Worm (Caenorhabditis elegans) whole organism, mixed stage, embryonic: ENCODE results near the gene nlp-18.

Experiments used
- M03D4.4 ChIP-seq: sonication (generic microtip); optimal IDR thresholded peaks from 2 replicates; lab custom pipeline; 2017; ENCODE audit warnings: mild to moderate bottlenecking, missing genetic modification characterization, missing compliant biosample characterization
- bed-3 ChIP-seq: fragments of 200-800 bp; sonication (Bioruptor generic); optimal IDR thresholded peaks from 3 replicates; lab custom pipeline; 2018; ENCODE audit warnings: mild to moderate bottlenecking, missing genetic modification characterization, moderate library complexity, missing compliant biosample characterization
- blmp-1 ChIP-seq: fragments of 150-350 bp; optimal IDR thresholded peaks from 2 replicates; lab custom pipeline; 2014; ENCODE audit warnings: missing biosample characterization, missing genetic modification characterization
- ceh-39 ChIP-seq: fragments of 150-350 bp; optimal IDR thresholded peaks from 2 replicates; lab custom pipeline; 2014; ENCODE audit warnings: missing biosample characterization, missing genetic modification characterization
- ceh-43 ChIP-seq: fragments of 200-800 bp; sonication (Bioruptor generic); optimal IDR thresholded peaks from 2 replicates; lab custom pipeline; 2018; ENCODE audit warnings: mild to moderate bottlenecking, missing genetic modification characterization, moderate library complexity, missing compliant biosample characterization
- ceh-83 ChIP-seq: fragments of 200-800 bp; sonication (Bioruptor generic); optimal IDR thresholded peaks from 2 replicates; lab custom pipeline; 2018; ENCODE audit warnings: mild to moderate bottlenecking, missing genetic modification characterization, missing compliant biosample characterization
- ces-1 ChIP-seq: fragments of 150-350 bp; optimal IDR thresholded peaks from 2 replicates; lab custom pipeline; 2014; ENCODE audit warnings: missing biosample characterization, missing genetic modification reagents, missing genetic modification characterization
- cnd-1 ChIP-seq: fragments of 200-800 bp; sonication (Bioruptor generic); optimal IDR thresholded peaks from 2 replicates; lab custom pipeline; 2018; ENCODE audit warnings: mild to moderate bottlenecking, missing genetic modification characterization, missing compliant biosample characterization
- drap-1 ChIP-seq: fragments of 200-800 bp; sonication (Bioruptor generic); optimal IDR thresholded peaks from 3 replicates; lab custom pipeline; 2018; ENCODE audit warnings: mild to moderate bottlenecking, missing genetic modification characterization, missing compliant biosample characterization
- elt-1 ChIP-seq: sonication (generic microtip); optimal IDR thresholded peaks from 2 replicates; lab custom pipeline; 2017; ENCODE audit warnings: missing genetic modification characterization, mild to moderate bottlenecking, missing compliant biosample characterization, antibody characterized with exemption, moderate library complexity, borderline replicate concordance; ENCODE audit not compliant: insufficient read depth
- elt-3 ChIP-seq: fragments of 150-350 bp; optimal IDR thresholded peaks from 2 replicates; lab custom pipeline; 2014; ENCODE audit warnings: missing biosample characterization, missing genetic modification characterization
- flh-1 ChIP-seq: fragments of 200-800 bp; sonication (Bioruptor generic); optimal IDR thresholded peaks from 2 replicates; lab custom pipeline; 2018; ENCODE audit warnings: mild to moderate bottlenecking, missing genetic modification characterization, moderate library complexity, missing compliant biosample characterization
- ham-2 ChIP-seq: fragments of 200-800 bp; sonication (Bioruptor generic); optimal IDR thresholded peaks from 2 replicates; lab custom pipeline; 2018; ENCODE audit warnings: mild to moderate bottlenecking, missing genetic modification characterization, missing compliant biosample characterization
- hlh-1 ChIP-seq: fragments of 150-350 bp; optimal IDR thresholded peaks from 2 replicates; lab custom pipeline; 2014; ENCODE audit warnings: missing biosample characterization, missing genetic modification reagents, missing genetic modification characterization
- lin-13 ChIP-seq: fragments of 150-350 bp; optimal IDR thresholded peaks from 2 replicates; lab custom pipeline; 2014; ENCODE audit warnings: missing biosample characterization, missing genetic modification characterization
- lin-32 ChIP-seq: fragments of 200-800 bp; sonication (Bioruptor generic); optimal IDR thresholded peaks from 2 replicates; lab custom pipeline; 2018; ENCODE audit warnings: mild to moderate bottlenecking, missing genetic modification characterization, missing compliant biosample characterization
- lsy-2 ChIP-seq: fragments of 150-350 bp; optimal IDR thresholded peaks from 2 replicates; lab custom pipeline; 2014; ENCODE audit warnings: missing biosample characterization, missing genetic modification characterization
- mab-5 ChIP-seq: fragments of 150-350 bp; optimal IDR thresholded peaks from 2 replicates; lab custom pipeline; 2014; ENCODE audit warnings: missing biosample characterization, missing genetic modification characterization
- mls-2 ChIP-seq: sonication (generic microtip); optimal IDR thresholded peaks from 2 replicates; lab custom pipeline; 2016; ENCODE audit warnings: mild to moderate bottlenecking, missing genetic modification characterization, moderate library complexity, missing compliant biosample characterization
- nhr-12 ChIP-seq: fragments of 150-350 bp; optimal IDR thresholded peaks from 2 replicates; lab custom pipeline; 2014; ENCODE audit warnings: missing biosample characterization, missing genetic modification characterization
- nhr-237 ChIP-seq: fragments of 150-350 bp; optimal IDR thresholded peaks from 2 replicates; lab custom pipeline; 2014; ENCODE audit warnings: missing biosample characterization, missing genetic modification characterization
- nhr-28 ChIP-seq: fragments of 150-350 bp; optimal IDR thresholded peaks from 2 replicates; lab custom pipeline; 2014; ENCODE audit warnings: missing biosample characterization, missing genetic modification characterization
- nhr-76 ChIP-seq: sonication (generic microtip); optimal IDR thresholded peaks from 2 replicates; lab custom pipeline; 2017; ENCODE audit warnings: missing biosample characterization, missing genetic modification characterization
- pha-4 ChIP-seq: fragments of 150-350 bp; optimal IDR thresholded peaks from 2 replicates; lab custom pipeline; 2018; ENCODE audit warnings: missing biosample characterization, missing genetic modification reagents, missing genetic modification characterization
- sem-2 ChIP-seq: fragments of 200-800 bp; sonication (Bioruptor generic); optimal IDR thresholded peaks from 2 replicates; lab custom pipeline; 2018; ENCODE audit warnings: mild to moderate bottlenecking, missing genetic modification characterization, missing compliant biosample characterization
- snpc-4 ChIP-seq: fragments of 150-350 bp; optimal IDR thresholded peaks from 2 replicates; lab custom pipeline; 2014; ENCODE audit warnings: missing biosample characterization, missing genetic modification characterization
- sptf-1 ChIP-seq: sonication (generic microtip); optimal IDR thresholded peaks from 2 replicates; lab custom pipeline; 2017; ENCODE audit warnings: mild to moderate bottlenecking, missing genetic modification characterization, moderate library complexity, missing compliant biosample characterization
- unc-39 ChIP-seq: fragments of 150-350 bp; optimal IDR thresholded peaks from 2 replicates; lab custom pipeline; 2014; ENCODE audit warnings: missing biosample characterization, missing genetic modification characterization
- unc-62 ChIP-seq: fragments of 150-350 bp; optimal IDR thresholded peaks from 2 replicates; lab custom pipeline; 2014; ENCODE audit warnings: missing biosample characterization, missing genetic modification reagents, missing genetic modification characterization
- ztf-11 ChIP-seq: fragments of 150-350 bp; optimal IDR thresholded peaks from 2 replicates; lab custom pipeline; 2014; ENCODE audit warnings: missing biosample characterization, missing genetic modification characterization

The nlp-18 gene

ce11 chrII:11016435-11016834 lies 13.8 kb downstream of the nlp-18 start:
- no peak for TF ChIP-seq ham-2 (GFP tag; lab: Kevin White, UChicago)

ce11 chrII:11015734-11016133 lies 14.5 kb downstream of the nlp-18 start:
- TF ChIP-seq ham-2 (GFP tag; lab: Kevin White, UChicago) = no peak
- TF ChIP-seq M03D4.4 = no peak

- TF ChIP-seq unc-62 (GFP tag; lab: Kevin White, UChicago) (no peak), ceh-39 (no peak), ceh-43 (GFP tag; lab: Kevin White, UChicago) (no peak), pha-4 (tag; lab: Kevin White, UChicago) (no peak), bed-3 (GFP tag; lab: Kevin White, UChicago) (no peak), sptf-1 (tag; lab: Kevin White, UChicago) (no peak), blmp-1 (tag; lab: Kevin White, UChicago) (no peak), unc-39 (tag; lab: Kevin White, UChicago) (no peak), elt-1 (no peak), M03D4.4 (no peak), hlh-1 (tag; lab: Kevin White, UChicago) (no peak), ham-2 (GFP tag; lab: Kevin White, UChicago) (no peak), sem-2 (GFP tag; lab: Kevin White, UChicago) (no peak), ztf-11 (no peak)
- TF ChIP-seq, all 35 proteins: peak for 0
Observed at ce11 chrII:11015210-11015609, 15.0 kb downstream of the nlp-18 start.

DNA sequence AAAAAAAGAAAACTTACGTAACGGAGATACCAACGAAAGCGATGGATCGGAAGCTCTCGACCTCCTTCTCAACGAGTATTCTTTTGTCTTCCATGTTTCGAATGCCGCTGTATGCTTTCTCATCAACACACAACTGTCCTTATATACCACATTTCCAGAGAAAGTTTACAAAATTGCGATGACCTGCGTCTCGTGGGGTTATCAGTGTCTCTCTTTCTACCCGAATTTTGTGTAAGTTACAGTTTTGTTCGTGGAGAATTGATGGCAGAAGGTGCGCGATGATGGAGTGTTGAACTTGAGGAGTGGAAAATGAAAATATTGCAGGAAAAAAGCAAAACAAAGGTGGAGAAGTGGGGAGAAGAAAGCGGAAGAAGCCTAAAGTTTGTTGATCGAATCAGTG lies 16.5 kb downstream of the nlp-18 start, which contains the start of gene col-81:
Gene col-81 (minus strand): TSS at position 101 of the 400 bp plus-strand sequence.
- TF ChIP-seq hlh-1 (tag; lab: Kevin White, UChicago) (no peak), nhr-76 (tag; lab: Kevin White, UChicago) (no peak), M03D4.4 (no peak), nhr-12 (tag; lab: Kevin White, UChicago) (no peak), lsy-2 (tag; lab: Kevin White, UChicago) (no peak), lin-32 (GFP tag; lab: Kevin White, UChicago) (no peak), lin-13 (tag; lab: Kevin White, UChicago) (no peak), ztf-11 (no peak), unc-39 (tag; lab: Kevin White, UChicago) (no peak)

DNA sequence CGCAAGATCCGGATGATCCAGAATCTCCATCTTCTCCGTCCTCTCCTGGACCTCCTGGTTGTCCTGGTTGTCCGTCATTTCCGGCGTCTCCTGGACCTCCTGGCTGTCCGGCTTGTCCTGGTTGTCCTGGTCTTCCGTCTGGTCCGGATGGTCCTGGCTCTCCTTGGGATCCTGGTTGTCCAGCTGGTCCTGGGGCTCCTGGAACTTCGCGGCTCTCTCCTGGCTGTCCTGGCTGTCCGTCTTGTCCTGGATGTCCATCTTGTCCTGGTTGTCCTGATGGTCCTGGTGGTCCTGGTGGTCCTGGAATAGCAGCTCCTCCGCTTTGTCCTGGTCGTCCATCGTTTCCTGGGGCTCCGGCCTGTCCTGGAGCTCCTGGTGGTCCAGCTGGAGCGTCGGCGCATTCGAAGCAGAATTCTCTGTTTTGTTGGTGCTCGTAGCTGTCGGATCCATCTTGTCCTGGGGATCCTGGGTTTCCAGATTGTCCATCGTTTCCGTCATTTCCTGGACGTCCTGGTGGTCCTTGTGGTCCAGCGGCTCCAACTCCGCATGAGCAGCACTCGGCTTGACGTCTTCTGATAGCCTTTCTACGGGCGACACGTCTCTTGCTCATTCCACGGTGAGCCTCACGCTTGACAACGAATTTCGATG lies 17.5 kb downstream of the nlp-18 start:
- TF ChIP-seq lsy-2 (tag; lab: Kevin White, UChicago) = no peak
- no peak for TF ChIP-seq drap-1
- TF ChIP-seq lin-13 (tag; lab: Kevin White, UChicago) = no peak
- peak; percentile 17 for TF ChIP-seq ceh-83
- TF ChIP-seq snpc-4 = no peak
- no peak for TF ChIP-seq hlh-1 (tag; lab: Kevin White, UChicago)

DNA sequence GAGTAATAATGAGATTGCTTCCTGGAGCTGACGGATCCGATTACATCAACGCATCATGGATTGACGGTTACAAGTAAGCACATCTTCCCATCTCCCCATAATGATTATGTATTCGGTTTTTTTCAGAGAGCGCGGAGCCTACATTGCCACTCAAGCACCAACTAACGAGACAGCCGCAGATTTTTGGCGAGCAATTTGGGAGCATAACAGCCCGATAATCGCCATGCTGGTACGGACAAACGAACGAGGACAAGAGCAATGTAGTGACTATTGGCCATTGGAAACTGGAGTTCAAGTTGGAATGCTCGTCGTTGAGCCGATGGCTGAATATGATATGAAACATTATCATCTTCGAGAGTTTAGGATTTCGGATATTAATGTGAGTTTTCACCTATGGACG lies 19.3 kb downstream of the nlp-18 start:
- TF ChIP-seq lsy-2 (tag; lab: Kevin White, UChicago) (no peak), cnd-1 (tag; lab: Kevin White, UChicago) (no peak), ces-1 (GFP tag; lab: Kevin White, UChicago) (no peak), mab-5 (no peak), nhr-237 (tag; lab: Kevin White, UChicago) (no peak), mls-2 (tag; lab: Kevin White, UChicago) (no peak), pha-4 (tag; lab: Kevin White, UChicago) (no peak), ceh-39 (no peak), nhr-12 (tag; lab: Kevin White, UChicago) (no peak), drap-1 (no peak), bed-3 (GFP tag; lab: Kevin White, UChicago) (no peak), flh-1 (GFP tag; lab: Kevin White, UChicago) (no peak), ceh-43 (GFP tag; lab: Kevin White, UChicago) (no peak), blmp-1 (tag; lab: Kevin White, UChicago) (no peak), elt-3 (tag; lab: Kevin White, UChicago) (no peak), nhr-28 (tag; lab: Kevin White, UChicago) (no peak), sptf-1 (tag; lab: Kevin White, UChicago) (no peak)
